Worm (Caenorhabditis elegans): ENCODE data around the gene clec-4.

The clec-4 gene

DNA sequence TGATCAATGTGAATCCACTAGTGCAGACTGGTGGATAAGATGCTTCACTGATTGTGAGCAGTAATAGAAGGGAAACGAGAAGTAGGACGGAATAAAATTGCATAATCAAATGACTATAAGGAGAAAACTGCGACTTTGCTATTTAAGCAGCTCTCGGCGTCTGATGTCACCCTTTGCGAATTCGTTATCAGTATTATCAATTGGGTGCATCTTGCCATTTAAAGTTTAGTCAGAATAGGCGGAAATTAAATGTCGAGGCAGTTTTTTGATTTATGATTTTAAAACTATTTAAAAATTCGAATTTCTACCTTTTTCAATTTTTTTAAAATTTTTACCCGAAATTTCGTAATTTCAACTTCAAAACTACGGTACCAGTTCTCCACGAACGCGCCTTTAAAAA, at the start of gene clec-4:
TSS of gene clec-4 (minus strand) at position 162 of the 400 bp plus-strand sequence.
- TF ChIP-seq efl-3 (GFP tag; optimal IDR thresholded peaks at IDR 0.05) (no peak), C34B4.2 (tag; optimal IDR thresholded peaks at IDR 0.05) (no peak), dpl-1 (GFP tag; optimal IDR thresholded peaks at IDR 0.05) (no peak), C04F5.9 (tag; optimal IDR thresholded peaks at IDR 0.05) (no peak), elt-2 (tag; optimal IDR thresholded peaks at IDR 0.05) (no peak), ama-1 (optimal IDR thresholded peaks at IDR 0.05) (no peak), jun-1 (tag; optimal IDR thresholded peaks at IDR 0.05) (no peak), pag-3 (tag; optimal IDR thresholded peaks at IDR 0.05; ENCODE audit: borderline replicate concordance, insufficient read depth) (no peak), unc-30 (tag; optimal IDR thresholded peaks at IDR 0.05) (no peak), mef-2 (tag; optimal IDR thresholded peaks at IDR 0.05) (no peak), ceh-82 (tag; optimal IDR thresholded peaks at IDR 0.05) (no peak), ztf-11 (tag; optimal IDR thresholded peaks at IDR 0.05) (no peak), grh-1 (GFP tag; IDR thresholded peaks at IDR 0.05) (no peak), nhr-12 (tag; optimal IDR thresholded peaks at IDR 0.05) (no peak), snu-23 (GFP tag; optimal IDR thresholded peaks at IDR 0.05) (no peak), ceh-8 (GFP tag; optimal IDR thresholded peaks at IDR 0.05) (no peak)

DNA sequence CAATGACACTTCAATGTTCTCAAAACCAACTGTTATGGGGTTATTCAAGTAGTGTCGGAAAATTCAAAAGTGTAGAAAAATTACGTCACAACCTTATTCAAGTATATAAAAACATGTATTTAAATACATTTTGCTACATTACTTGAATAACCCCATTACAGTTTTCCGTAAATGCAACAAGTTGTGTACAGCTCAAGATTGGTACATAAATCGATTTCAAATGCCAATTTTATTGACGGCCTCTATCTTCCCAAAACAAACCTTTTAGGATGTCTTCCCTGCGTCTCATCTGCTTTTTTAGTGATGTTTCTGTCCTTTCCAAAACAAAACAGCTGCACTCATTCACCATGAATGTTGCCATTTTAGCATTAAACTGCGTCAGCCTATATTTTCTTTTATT, 48.5 kb upstream of the clec-4 start, which contains the start of gene Y38E10A.28:
TSS of gene Y38E10A.28 (plus strand) at position 301 of the 400 bp plus-strand sequence.
- no peak for TF ChIP-seq lir-3 (tag; optimal IDR thresholded peaks at IDR 0.05; ENCODE audit: poor library complexity)
- no peak for TF ChIP-seq pag-3 (tag; optimal IDR thresholded peaks at IDR 0.05; ENCODE audit: borderline replicate concordance, insufficient read depth)
- TF ChIP-seq tbx-2 (tag; optimal IDR thresholded peaks at IDR 0.05), result no peak
- TF ChIP-seq lin-14 (GFP tag; optimal IDR thresholded peaks at IDR 0.05), result no peak
- no peak for TF ChIP-seq unc-62 (GFP tag; optimal IDR thresholded peaks at IDR 0.05)
- TF ChIP-seq ama-1 (optimal IDR thresholded peaks at IDR 0.05), result no peak
- no peak for TF ChIP-seq lin-35 (GFP tag; optimal IDR thresholded peaks at IDR 0.05)
- TF ChIP-seq ceh-8 (GFP tag; optimal IDR thresholded peaks at IDR 0.05), result no peak
- no peak for TF ChIP-seq mef-2 (tag; optimal IDR thresholded peaks at IDR 0.05)
- no peak for TF ChIP-seq lin-13 (GFP tag; optimal IDR thresholded peaks at IDR 0.05)
- TF ChIP-seq pax-3 (tag; optimal IDR thresholded peaks at IDR 0.05), result no peak
- no peak for TF ChIP-seq nhr-76 (tag; optimal IDR thresholded peaks at IDR 0.05)
- TF ChIP-seq nhr-84 (tag; optimal IDR thresholded peaks at IDR 0.05), result no peak
- TF ChIP-seq fkh-10 (GFP tag; optimal IDR thresholded peaks at IDR 0.05), result no peak
- TF ChIP-seq fos-1 (tag; optimal IDR thresholded peaks at IDR 0.05), result no peak
- no peak for TF ChIP-seq nhr-85 (tag)

DNA sequence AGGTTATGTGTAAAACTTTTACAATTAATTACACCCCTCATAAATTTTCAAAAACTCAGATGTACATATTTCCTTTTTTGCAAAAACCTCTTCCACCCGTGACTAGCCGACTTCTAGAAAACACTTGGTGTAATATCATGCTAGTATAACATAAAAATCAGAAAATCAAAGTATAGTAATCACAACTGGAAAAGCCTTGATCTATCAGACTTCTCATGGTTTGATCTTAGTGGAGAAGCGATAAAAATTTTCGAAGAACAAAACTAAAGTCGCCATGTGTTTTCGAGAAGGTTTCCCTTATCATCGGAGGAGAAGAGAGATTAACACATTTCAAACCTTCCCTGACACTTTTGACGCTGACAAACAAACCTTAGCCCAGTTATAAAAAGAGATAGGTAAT, 47.7 kb upstream of the clec-4 start, which contains the start of gene nspe-5:
TSS of gene nspe-5 (plus strand) at position 301 of the 400 bp plus-strand sequence.
- TF ChIP-seq nhr-84 (tag; optimal IDR thresholded peaks at IDR 0.05), result no peak
- TF ChIP-seq lin-14 (GFP tag; optimal IDR thresholded peaks at IDR 0.05), result peak; percentile 1
- TF ChIP-seq elt-3 (tag; optimal IDR thresholded peaks at IDR 0.05), result peak in 1 of 6 experiments; percentile 21
- peak; percentile 10 for TF ChIP-seq snu-23 (GFP tag; optimal IDR thresholded peaks at IDR 0.05)
- TF ChIP-seq efl-1 (optimal IDR thresholded peaks at IDR 0.05), result no peak
- TF ChIP-seq efl-1 (GFP tag; optimal IDR thresholded peaks at IDR 0.05 in 1 of 2), result peak in 1 of 2 experiments; percentile 18
- no peak for TF ChIP-seq nhr-47 (tag; optimal IDR thresholded peaks at IDR 0.05)
- peak; percentile 12 for TF ChIP-seq blmp-1 (tag; optimal IDR thresholded peaks at IDR 0.05)
- no peak for TF ChIP-seq lin-39 (tag; optimal IDR thresholded peaks at IDR 0.05)
- no peak for TF ChIP-seq aha-1 (tag; optimal IDR thresholded peaks at IDR 0.05)
- TF ChIP-seq nhr-20 (tag; optimal IDR thresholded peaks at IDR 0.05), result peak; percentile 34
- TF ChIP-seq vab-15 (tag; optimal IDR thresholded peaks at IDR 0.05), result no peak
- TF ChIP-seq nhr-85 (tag), result peak; percentile 4

DNA sequence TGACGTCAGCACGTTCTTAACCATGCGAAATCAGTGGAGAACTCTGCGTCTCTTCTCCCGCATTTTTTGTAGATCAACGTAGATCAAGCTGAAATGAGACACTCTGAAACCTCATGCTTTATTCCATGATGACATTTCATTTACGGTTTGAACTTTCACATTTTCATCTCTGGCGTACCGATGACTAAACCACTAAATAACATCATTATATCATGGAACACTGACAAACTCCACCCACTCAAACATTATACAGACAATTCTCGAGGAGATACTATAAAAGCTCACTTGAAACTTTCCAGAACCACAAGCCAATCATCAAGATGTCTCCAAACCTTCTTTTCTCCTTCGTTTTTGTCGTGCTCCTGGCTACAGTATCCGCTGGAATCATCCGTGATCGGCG, 46.0 kb upstream of the clec-4 start, which contains the start of gene nspe-7:
TSS of gene nspe-7 (plus strand) at position 301 of the 400 bp plus-strand sequence.
- TF ChIP-seq fos-1 (tag; optimal IDR thresholded peaks at IDR 0.05) (no peak), jun-1 (tag; optimal IDR thresholded peaks at IDR 0.05) (no peak), nhr-20 (tag; optimal IDR thresholded peaks at IDR 0.05) (no peak), grh-1 (GFP tag; IDR thresholded peaks at IDR 0.05) (no peak), ztf-11 (tag; optimal IDR thresholded peaks at IDR 0.05) (no peak), tbx-2 (tag; optimal IDR thresholded peaks at IDR 0.05) (no peak), nhr-84 (tag; optimal IDR thresholded peaks at IDR 0.05) (no peak), ceh-63 (GFP tag; optimal IDR thresholded peaks at IDR 0.05) (no peak), lsy-2 (tag; optimal IDR thresholded peaks at IDR 0.05) (no peak), vab-15 (tag; optimal IDR thresholded peaks at IDR 0.05) (no peak), xbp-1 (tag; optimal IDR thresholded peaks at IDR 0.05) (no peak), ets-5 (GFP tag; IDR thresholded peaks at IDR 0.05) (no peak), ces-1 (GFP tag; optimal IDR thresholded peaks at IDR 0.05) (no peak), sox-4 (tag; optimal IDR thresholded peaks at IDR 0.05) (no peak), nhr-90 (tag; optimal IDR thresholded peaks at IDR 0.05; ENCODE audit: poor library complexity) (no peak), nhr-77 (tag; optimal IDR thresholded peaks at IDR 0.05) (no peak)

Data from whole organism, L1 larva.